Fruit fly (Drosophila melanogaster) whole organism, embryonic: ENCODE measurements around the gene Tom70.
A peak's percentile ranks its signal among the peaks of the same experiment; 100 is the strongest.

Source experiments
- Aef1 ChIP-seq: fragments of 200-800 bp; sonication (Bioruptor generic); IDR thresholded peaks from 3 replicates; pipeline ENCODE4 v1.3.6; 2022; ENCODE audit warnings: missing biosample characterization, missing genetic modification characterization
- Bgb ChIP-seq: fragments of 200-800 bp; sonication (Bioruptor generic); IDR thresholded peaks from 2 replicates; pipeline ENCODE4 v1.3.6; 2022; ENCODE audit warnings: missing biosample characterization, missing genetic modification characterization; ENCODE audit not compliant: partially characterized antibody
- CG12071 ChIP-seq: fragments of 200-800 bp; sonication (Bioruptor generic); optimal IDR thresholded peaks from 3 replicates; lab custom pipeline; 2018; ENCODE audit warnings: missing biosample characterization, mild to moderate bottlenecking, missing genetic modification characterization
- CG12104 ChIP-seq: fragments of 200-800 bp; sonication (Bioruptor generic); optimal IDR thresholded peaks from 3 replicates; lab custom pipeline; 2016; ENCODE audit warnings: missing biosample characterization, missing genetic modification characterization
- CG12659 ChIP-seq: fragments of 200-800 bp; sonication (Bioruptor generic); optimal IDR thresholded peaks from 3 replicates; lab custom pipeline; 2017; ENCODE audit warnings: mild to moderate bottlenecking, missing biosample characterization, missing genetic modification reagents, missing genetic modification characterization
- CG12769 ChIP-seq: fragments of 200-800 bp; sonication (Bioruptor generic); optimal IDR thresholded peaks from 2 replicates; lab custom pipeline; 2019; ENCODE audit warnings: missing biosample characterization, mild to moderate bottlenecking, missing genetic modification characterization, moderate library complexity
- CG13296 ChIP-seq: fragments of 200-800 bp; sonication (Bioruptor generic); optimal IDR thresholded peaks from 3 replicates; lab custom pipeline; 2018; ENCODE audit warnings: missing biosample characterization, mild to moderate bottlenecking, missing genetic modification characterization
- CG13624 ChIP-seq: fragments of 200-800 bp; sonication (Bioruptor generic); optimal IDR thresholded peaks from 2 replicates; lab custom pipeline; 2016; ENCODE audit warnings: missing biosample characterization, missing genetic modification characterization
- CG14710 ChIP-seq: fragments of 200-800 bp; sonication (Bioruptor generic); optimal IDR thresholded peaks from 3 replicates; lab custom pipeline; 2019; ENCODE audit warnings: missing biosample characterization, mild to moderate bottlenecking, missing genetic modification characterization, moderate library complexity
- CG15269 ChIP-seq: fragments of 200-800 bp; sonication (Bioruptor generic); optimal IDR thresholded peaks from 2 replicates; lab custom pipeline; 2018; ENCODE audit warnings: missing biosample characterization, mild to moderate bottlenecking, missing genetic modification characterization, moderate library complexity
- CG16813 ChIP-seq: fragments of 200-800 bp; sonication (Bioruptor generic); IDR thresholded peaks from 3 replicates; pipeline ENCODE4 v1.3.6; 2022; ENCODE audit warnings: missing biosample characterization, missing genetic modification characterization; ENCODE audit not compliant: partially characterized antibody
- CG2116 ChIP-seq: fragments of 200-800 bp; sonication (Bioruptor generic); optimal IDR thresholded peaks from 3 replicates; lab custom pipeline; 2018; ENCODE audit warnings: missing biosample characterization, mild to moderate bottlenecking, missing genetic modification characterization
- CG2678 ChIP-seq: fragments of 200-800 bp; sonication (Bioruptor generic); optimal IDR thresholded peaks from 3 replicates; lab custom pipeline; 2019; ENCODE audit warnings: missing biosample characterization, mild to moderate bottlenecking, missing genetic modification characterization, moderate library complexity
- CG30020 ChIP-seq: fragments of 200-800 bp; optimal IDR thresholded peaks from 2 replicates; lab custom pipeline; 2019; ENCODE audit warnings: missing biosample characterization, mild to moderate bottlenecking, missing genetic modification characterization, moderate library complexity
- CG34224 ChIP-seq: fragments of 200-800 bp; sonication (Bioruptor generic); IDR thresholded peaks from 3 replicates; pipeline ENCODE4 v1.3.6; 2022; ENCODE audit warnings: missing biosample characterization, missing genetic modification characterization; ENCODE audit not compliant: partially characterized antibody
- CG4328 ChIP-seq: fragments of 200-800 bp; sonication (Bioruptor generic); optimal IDR thresholded peaks from 3 replicates; lab custom pipeline; 2017; ENCODE audit warnings: missing biosample characterization, missing genetic modification reagents, missing genetic modification characterization
- CG7839 ChIP-seq: fragments of 200-800 bp; sonication (Bioruptor generic); optimal IDR thresholded peaks from 3 replicates; lab custom pipeline; 2018; ENCODE audit warnings: missing biosample characterization, mild to moderate bottlenecking, missing genetic modification characterization, moderate library complexity
- CG7928 ChIP-seq: fragments of 200-800 bp; sonication (Bioruptor generic); optimal IDR thresholded peaks from 2 replicates; lab custom pipeline; 2017; ENCODE audit warnings: missing biosample characterization, mild to moderate bottlenecking, missing genetic modification characterization
- H2.0 ChIP-seq: fragments of 200-800 bp; sonication (Bioruptor generic); IDR thresholded peaks from 2 replicates; pipeline ENCODE4 v1.3.6; 2022; ENCODE audit warnings: missing biosample characterization, missing genetic modification characterization
- MTF-1 ChIP-seq: fragments of 200-800 bp; sonication (Bioruptor generic); optimal IDR thresholded peaks from 2 replicates; lab custom pipeline; 2018; ENCODE audit warnings: missing biosample characterization, mild to moderate bottlenecking, missing genetic modification characterization, borderline replicate concordance
- Myb ChIP-seq: fragments of 200-800 bp; sonication (Bioruptor generic); optimal IDR thresholded peaks from 2 replicates; lab custom pipeline; 2016; ENCODE audit warnings: missing biosample characterization, missing genetic modification characterization
- NC2β ChIP-seq: fragments of 200-800 bp; sonication (Bioruptor generic); optimal IDR thresholded peaks from 2 replicates; lab custom pipeline; 2016; ENCODE audit warnings: missing biosample characterization, missing genetic modification characterization
- Ptx1 ChIP-seq: fragments of 200-800 bp; sonication (Bioruptor generic); IDR thresholded peaks from 2 replicates; pipeline ENCODE4 v1.3.6; 2022; ENCODE audit warnings: missing biosample characterization, missing genetic modification characterization
- Side ChIP-seq: fragments of 200-800 bp; sonication (Bioruptor generic); optimal IDR thresholded peaks from 2 replicates; lab custom pipeline; 2016; ENCODE audit warnings: missing biosample characterization, missing genetic modification characterization
- Sin3A ChIP-seq: fragments of >200 bp; optimal IDR thresholded peaks from 2 replicates; lab custom pipeline; 2018
- Sry-β ChIP-seq: fragments of 200-800 bp; sonication (Bioruptor generic); optimal IDR thresholded peaks from 2 replicates; lab custom pipeline; 2018; ENCODE audit warnings: missing biosample characterization, mild to moderate bottlenecking, missing genetic modification characterization, moderate library complexity
- TFAM ChIP-seq: fragments of 200-800 bp; sonication (Bioruptor generic); optimal IDR thresholded peaks from 2 replicates; lab custom pipeline; 2017; ENCODE audit warnings: missing biosample characterization, missing genetic modification characterization, inconsistent platforms
- Vsx1 ChIP-seq: fragments of 200-800 bp; sonication (Bioruptor generic); optimal IDR thresholded peaks from 2 replicates; lab custom pipeline; 2017; ENCODE audit warnings: missing biosample characterization, mild to moderate bottlenecking, missing genetic modification characterization, missing genetic modification reagents
- YL-1 ChIP-seq: fragments of 200-800 bp; sonication (Bioruptor generic); optimal IDR thresholded peaks from 3 replicates; lab custom pipeline; 2017; ENCODE audit warnings: missing biosample characterization, mild to moderate bottlenecking, missing genetic modification characterization
- ato ChIP-seq: fragments of 200-800 bp; sonication (Bioruptor generic); IDR thresholded peaks from 2 replicates; pipeline ENCODE4 v1.3.6; 2022; ENCODE audit warnings: missing biosample characterization, missing genetic modification characterization; ENCODE audit not compliant: partially characterized antibody
- bbx ChIP-seq: fragments of 200-800 bp; sonication (Bioruptor generic); IDR thresholded peaks from 2 replicates; pipeline ENCODE4 v1.3.6; 2022; ENCODE audit warnings: missing biosample characterization, missing genetic modification characterization; ENCODE audit not compliant: partially characterized antibody
- bigmax ChIP-seq: fragments of 200-800 bp; sonication (Bioruptor generic); optimal IDR thresholded peaks from 2 replicates; lab custom pipeline; 2018; ENCODE audit warnings: missing biosample characterization, mild to moderate bottlenecking, missing genetic modification characterization
- bsh ChIP-seq, 2 experiments: fragments of 200-800 bp; sonication (Bioruptor generic); optimal IDR thresholded peaks; 2 replicates each; lab custom pipeline; 2017 to 2018; ENCODE audit warnings: mild to moderate bottlenecking in 2 of 2, missing biosample characterization in 2 of 2, missing genetic modification characterization in 2 of 2, moderate library complexity in 1 of 2
- cato ChIP-seq: fragments of 200-800 bp; sonication (Bioruptor generic); optimal IDR thresholded peaks from 2 replicates; lab custom pipeline; 2016; ENCODE audit warnings: missing biosample characterization, missing genetic modification characterization, borderline replicate concordance
- ci ChIP-seq: fragments of 200-800 bp; sonication (Bioruptor generic); IDR thresholded peaks from 3 replicates; pipeline ENCODE4 v1.3.6; 2022; ENCODE audit warnings: missing biosample characterization, missing genetic modification characterization
- crc ChIP-seq: fragments of 200-800 bp; sonication (Bioruptor generic); optimal IDR thresholded peaks from 2 replicates; lab custom pipeline; 2016; ENCODE audit warnings: missing biosample characterization, missing genetic modification characterization
- crp ChIP-seq, 2 experiments: fragments of 200-800 bp; sonication (Bioruptor generic); optimal IDR thresholded peaks; 2 replicates in 1 of 2; 3 replicates in 1 of 2; lab custom pipeline; 2017; ENCODE audit warnings: missing biosample characterization in 2 of 2, missing genetic modification characterization in 2 of 2, mild to moderate bottlenecking in 1 of 2, moderate library complexity in 1 of 2
- dan ChIP-seq: fragments of 200-800 bp; sonication (Bioruptor generic); IDR thresholded peaks from 2 replicates; pipeline ENCODE4 v1.3.6; 2022; ENCODE audit warnings: missing biosample characterization, missing genetic modification characterization
- dm ChIP-seq: fragments of 200-800 bp; sonication (Bioruptor generic); optimal IDR thresholded peaks from 3 replicates; lab custom pipeline; 2016; ENCODE audit warnings: missing biosample characterization, missing genetic modification characterization
- dmrt11E ChIP-seq: fragments of 200-800 bp; sonication (Bioruptor generic); optimal IDR thresholded peaks from 3 replicates; lab custom pipeline; 2018; ENCODE audit warnings: missing biosample characterization, mild to moderate bottlenecking, missing genetic modification characterization, moderate library complexity
- grn ChIP-seq: fragments of 200-800 bp; sonication (Bioruptor generic); optimal IDR thresholded peaks from 3 replicates; lab custom pipeline; 2017; ENCODE audit warnings: missing biosample characterization, missing genetic modification characterization
- ind ChIP-seq: fragments of 200-800 bp; sonication (Bioruptor generic); optimal IDR thresholded peaks from 3 replicates; lab custom pipeline; 2016; ENCODE audit warnings: missing biosample characterization, missing genetic modification characterization
- mld ChIP-seq: fragments of 200-800 bp; sonication (Bioruptor generic); IDR thresholded peaks from 3 replicates; pipeline ENCODE4 v1.3.6; 2022; ENCODE audit warnings: missing biosample characterization, missing genetic modification characterization; ENCODE audit not compliant: partially characterized antibody
- nau ChIP-seq: fragments of 200-800 bp; sonication (Bioruptor generic); optimal IDR thresholded peaks from 3 replicates; lab custom pipeline; 2017; ENCODE audit warnings: missing biosample characterization, mild to moderate bottlenecking, missing genetic modification characterization, missing genetic modification reagents
- nerfin-1 ChIP-seq: fragments of 200-800 bp; sonication (Bioruptor generic); optimal IDR thresholded peaks from 3 replicates; lab custom pipeline; 2019; ENCODE audit warnings: missing biosample characterization, mild to moderate bottlenecking, missing genetic modification characterization, moderate library complexity
- p53 ChIP-seq: fragments of 200-800 bp; sonication (Bioruptor generic); optimal IDR thresholded peaks from 2 replicates; lab custom pipeline; 2016; ENCODE audit warnings: missing biosample characterization, missing genetic modification characterization
- pzg ChIP-seq: fragments of 200-800 bp; sonication (Bioruptor generic); optimal IDR thresholded peaks from 3 replicates; lab custom pipeline; 2018; ENCODE audit warnings: missing biosample characterization, mild to moderate bottlenecking, missing genetic modification characterization, moderate library complexity
- sob ChIP-seq: fragments of 200-800 bp; sonication (Bioruptor generic); IDR thresholded peaks from 2 replicates; pipeline ENCODE4 v1.3.6; 2022; ENCODE audit warnings: missing biosample characterization, missing genetic modification characterization
- wor ChIP-seq: fragments of 200-800 bp; sonication (Bioruptor generic); IDR thresholded peaks from 2 replicates; pipeline ENCODE4 v1.3.6; 2022; ENCODE audit warnings: missing biosample characterization, missing genetic modification characterization
- zf30C ChIP-seq: fragments of 200-800 bp; sonication (Bioruptor generic); optimal IDR thresholded peaks from 3 replicates; lab custom pipeline; 2018; ENCODE audit warnings: missing biosample characterization, mild to moderate bottlenecking, missing genetic modification characterization

Tom70 gene

dm6 chr2L:12038177-12038581 lies at the start of gene Tom70 (continued):
- peak; percentile 56 for TF ChIP-seq dm (GFP tag; lab: Kevin White, UChicago)
- peak; percentile 52 for TF ChIP-seq Sry-β (GFP tag; lab: Kevin White, UChicago)
- 0 out of 2 replicates have a peak, but pooled peaks have one; percentile 21 for TF ChIP-seq ato
- no peak for TF ChIP-seq TFAM (GFP tag; lab: Kevin White, UChicago)
- TF ChIP-seq dmrt11E (tag; lab: Kevin White, UChicago), result no peak
- TF ChIP-seq bsh (GFP tag; optimal IDR thresholded peaks at IDR 0.05; lab: Kevin White, UChicago), result no peak
- no peak for TF ChIP-seq ci (GFP tag; lab: Robert Waterston, UW)
- TF ChIP-seq CG2116, result peak; percentile 43
- TF ChIP-seq p53 (GFP tag; lab: Kevin White, UChicago), result no peak
- TF ChIP-seq grn (GFP tag; lab: Kevin White, UChicago), result no peak
- TF ChIP-seq bigmax, result peak; percentile 95
- TF ChIP-seq CG7928 (GFP tag; lab: Kevin White, UChicago), result no peak
- no peak for TF ChIP-seq Ptx1
- TF ChIP-seq mld (GFP tag; lab: Robert Waterston, UW), result no peak
- no peak for TF ChIP-seq CG12769 (tag; lab: Kevin White, UChicago)
- no peak for TF ChIP-seq cato (GFP tag; lab: Kevin White, UChicago)
- TF ChIP-seq CG2678 (tag; lab: Kevin White, UChicago), result no peak
- TF ChIP-seq crp (GFP tag; optimal IDR thresholded peaks at IDR 0.05; lab: Kevin White, UChicago), result peak in 1 of 2 experiments; percentile 67
- peak; percentile 16 for TF ChIP-seq CG13624 (GFP tag; lab: Kevin White, UChicago)
- TF ChIP-seq wor (GFP tag; lab: Robert Waterston, UW), result no peak
- peak; percentile 16 for TF ChIP-seq CG14710 (tag; lab: Kevin White, UChicago)
- TF ChIP-seq CG12071 (GFP tag; lab: Kevin White, UChicago), result no peak
- no peak for TF ChIP-seq Sin3A
- TF ChIP-seq H2.0, result no peak
- peak; percentile 32 for TF ChIP-seq CG12659
- peak; percentile 67 for TF ChIP-seq CG34224 (GFP tag; lab: Robert Waterston, UW)
- TF ChIP-seq Side (GFP tag; lab: Kevin White, UChicago), result no peak
- TF ChIP-seq MTF-1 (GFP tag; lab: Kevin White, UChicago), result no peak
- TF ChIP-seq crc, result no peak
- TF ChIP-seq CG7839, result no peak
- no peak for TF ChIP-seq ind
- TF ChIP-seq Myb (GFP tag; lab: Kevin White, UChicago), result no peak
- peak; percentile 61 for TF ChIP-seq Bgb (GFP tag; lab: Robert Waterston, UW)
- no peak for TF ChIP-seq sob (GFP tag; lab: Robert Waterston, UW)
- no peak for TF ChIP-seq dan (GFP tag; lab: Robert Waterston, UW)
- no peak for TF ChIP-seq CG12104 (GFP tag; lab: Kevin White, UChicago)
- no peak for TF ChIP-seq zf30C
- TF ChIP-seq bbx (GFP tag; lab: Robert Waterston, UW), result peak; percentile 68
- no peak for TF ChIP-seq Aef1 (GFP tag; lab: Robert Waterston, UW)
- no peak for TF ChIP-seq nau (GFP tag; lab: Kevin White, UChicago)
- TF ChIP-seq NC2β (GFP tag; lab: Kevin White, UChicago), result no peak
- TF ChIP-seq CG15269 (tag; lab: Kevin White, UChicago), result no peak
- peak; percentile 72 for TF ChIP-seq YL-1 (GFP tag; lab: Kevin White, UChicago)
- TF ChIP-seq nerfin-1 (tag; lab: Kevin White, UChicago), result peak; percentile 51
- TF ChIP-seq CG30020 (tag; lab: Kevin White, UChicago), result peak; percentile 5
- peak; percentile 51 for TF ChIP-seq CG16813 (GFP tag; lab: Robert Waterston, UW)
- no peak for TF ChIP-seq CG4328
- TF ChIP-seq pzg (GFP tag; lab: Kevin White, UChicago), result peak; percentile 63
- TF ChIP-seq Vsx1 (GFP tag; lab: Kevin White, UChicago), result no peak
- no peak for TF ChIP-seq CG13296 (GFP tag; lab: Kevin White, UChicago)
